Worm (Caenorhabditis elegans) whole organism, young adult: ENCODE data around the gene cutl-26.

ENCODE experiments used
- B0035.1 ChIP-seq: sonication (generic microtip); optimal IDR thresholded peaks from 2 replicates; lab custom pipeline; 2016; ENCODE audit warnings: missing genetic modification characterization, mild to moderate bottlenecking, missing compliant biosample characterization, missing genotype, missing genetic modification reagents
- B0336.3 ChIP-seq: fragments of 200-800 bp; sonication (Bioruptor generic); IDR thresholded peaks from 2 replicates; pipeline ENCODE4 v1.3.6; 2022; ENCODE audit warnings: missing genetic modification characterization, missing compliant biosample characterization
- F57A8.1 ChIP-seq: fragments of 200-800 bp; sonication (Bioruptor generic); optimal IDR thresholded peaks from 2 replicates; lab custom pipeline; 2018; ENCODE audit warnings: mild to moderate bottlenecking, missing genetic modification characterization, moderate library complexity, missing compliant biosample characterization
- K11D2.4 ChIP-seq: fragments of 200-800 bp; sonication (Bioruptor generic); IDR thresholded peaks from 2 replicates; pipeline ENCODE4 v1.3.6; 2022; ENCODE audit warnings: missing genetic modification reagents, missing genetic modification characterization, missing compliant biosample characterization
- K12H6.12 ChIP-seq: fragments of 200-800 bp; sonication (Bioruptor generic); optimal IDR thresholded peaks from 2 replicates; lab custom pipeline; 2018; ENCODE audit warnings: mild to moderate bottlenecking, missing genetic modification characterization, missing compliant biosample characterization
- Y53G8AR.9 ChIP-seq: fragments of 200-800 bp; sonication (Bioruptor generic); conservative IDR thresholded peaks from 2 replicates; pipeline ENCODE4 v1.3.6; 2022; ENCODE audit warnings: missing genetic modification reagents, missing genetic modification characterization, missing compliant biosample characterization
- Y67H2A.10 ChIP-seq: fragments of 200-800 bp; sonication (Bioruptor generic); conservative IDR thresholded peaks from 2 replicates; pipeline ENCODE4 v1.3.6; 2022; ENCODE audit warnings: missing genetic modification reagents, missing genetic modification characterization, missing compliant biosample characterization
- Y79H2A.3 ChIP-seq: fragments of 200-800 bp; sonication (Bioruptor generic); conservative IDR thresholded peaks from 2 replicates; pipeline ENCODE4 v1.3.6; 2022; ENCODE audit warnings: missing genetic modification reagents, missing genetic modification characterization, missing compliant biosample characterization
- ama-1 ChIP-seq, 3 experiments: fragments of 150-350 bp in 1 of 3; sonication (generic microtip) in 2 of 3; optimal IDR thresholded peaks; 2 replicates each; lab custom pipeline; 2014 to 2018; ENCODE audit warnings: missing biosample characterization in 2 of 3, missing genetic modification characterization in 2 of 3, missing genetic modification reagents in 2 of 3
- cebp-1 ChIP-seq, 2 experiments: fragments of 200-800 bp in 1 of 2; sonication (Bioruptor generic) in 1 of 2; sonication (generic microtip) in 1 of 2; IDR thresholded peaks in 1 of 2; optimal IDR thresholded peaks in 1 of 2; 2 replicates each; pipeline versions ENCODE4 v1.3.6 to Lab custom; 2017 to 2022; ENCODE audit warnings: missing compliant biosample characterization in 2 of 2, missing genetic modification characterization in 2 of 2, mild to moderate bottlenecking in 1 of 2, missing genetic modification reagents in 1 of 2, moderate library complexity in 1 of 2
- ceh-100 ChIP-seq: fragments of 200-800 bp; sonication (Bioruptor generic); IDR thresholded peaks from 2 replicates; pipeline ENCODE4 v1.3.6; 2022; ENCODE audit warnings: missing genetic modification reagents, missing genetic modification characterization, missing compliant biosample characterization
- chd-7 ChIP-seq: sonication (generic microtip); optimal IDR thresholded peaks from 2 replicates; lab custom pipeline; 2016; ENCODE audit warnings: mild to moderate bottlenecking, missing genetic modification characterization, moderate library complexity, missing compliant biosample characterization
- die-1 ChIP-seq: sonication (generic microtip); optimal IDR thresholded peaks from 2 replicates; lab custom pipeline; 2016; ENCODE audit warnings: missing genotype, mild to moderate bottlenecking, missing genetic modification characterization, missing compliant biosample characterization
- dox-1 ChIP-seq: fragments of 200-800 bp; sonication (Bioruptor generic); IDR thresholded peaks from 2 replicates; pipeline ENCODE4 v1.3.6; 2022; ENCODE audit warnings: missing genetic modification reagents, missing genetic modification characterization, missing compliant biosample characterization
- dpff-1 ChIP-seq: sonication (generic microtip); optimal IDR thresholded peaks from 2 replicates; lab custom pipeline; 2017; ENCODE audit warnings: mild to moderate bottlenecking, missing genetic modification characterization, missing compliant biosample characterization
- egl-44 ChIP-seq: fragments of 200-800 bp; sonication (Bioruptor generic); IDR thresholded peaks from 2 replicates; pipeline ENCODE4 v1.3.6; 2022; ENCODE audit warnings: missing genetic modification reagents, missing genetic modification characterization, missing compliant biosample characterization
- ets-4 ChIP-seq: fragments of 200-800 bp; sonication (Bioruptor generic); optimal IDR thresholded peaks from 2 replicates; lab custom pipeline; 2018; ENCODE audit warnings: mild to moderate bottlenecking, missing genetic modification characterization, missing compliant biosample characterization
- hlh-12 ChIP-seq: sonication (generic microtip); optimal IDR thresholded peaks from 2 replicates; lab custom pipeline; 2016; ENCODE audit warnings: missing genetic modification characterization, missing compliant biosample characterization
- hlh-26 ChIP-seq: fragments of 200-800 bp; sonication (Bioruptor generic); conservative IDR thresholded peaks from 2 replicates; pipeline ENCODE4 v1.3.6; 2022; ENCODE audit warnings: missing genetic modification reagents, missing genetic modification characterization, missing compliant biosample characterization
- hrde-1 ChIP-seq: sonication (generic microtip); optimal IDR thresholded peaks from 2 replicates; lab custom pipeline; 2016; ENCODE audit warnings: missing genetic modification characterization, mild to moderate bottlenecking, missing compliant biosample characterization, moderate library complexity, missing genotype, missing genetic modification reagents, borderline replicate concordance
- hsf-1 ChIP-seq: fragments of 200-800 bp; sonication (Bioruptor generic); IDR thresholded peaks from 2 replicates; pipeline ENCODE4 v1.3.6; 2022; ENCODE audit warnings: missing genetic modification reagents, missing genetic modification characterization, missing compliant biosample characterization
- let-526 ChIP-seq: fragments of 200-800 bp; sonication (Bioruptor generic); IDR thresholded peaks from 2 replicates; pipeline ENCODE4 v1.3.6; 2022; ENCODE audit warnings: missing genetic modification reagents, missing genetic modification characterization, missing compliant biosample characterization
- let-607 ChIP-seq, 2 experiments: fragments of 200-800 bp in 1 of 2; sonication (Bioruptor generic) in 1 of 2; sonication (generic microtip) in 1 of 2; optimal IDR thresholded peaks; 2 replicates each; lab custom pipeline; 2016 to 2018; ENCODE audit warnings: mild to moderate bottlenecking in 2 of 2, missing compliant biosample characterization in 2 of 2, missing genetic modification characterization in 2 of 2, moderate library complexity in 2 of 2, missing genotype in 1 of 2
- lin-35 ChIP-seq, 3 experiments: fragments of 150-350 bp in 2 of 3; sonication (generic microtip) in 1 of 3; optimal IDR thresholded peaks; 2 replicates each; lab custom pipeline; 2014 to 2018; ENCODE audit warnings: missing biosample characterization in 3 of 3, missing genetic modification characterization in 3 of 3, missing genetic modification reagents in 3 of 3
- mel-28 ChIP-seq: sonication (generic microtip); optimal IDR thresholded peaks from 2 replicates; lab custom pipeline; 2016; ENCODE audit warnings: borderline replicate concordance, mild to moderate bottlenecking, missing genetic modification characterization, missing compliant biosample characterization
- nfyb-1 ChIP-seq: fragments of 200-800 bp; sonication (Bioruptor generic); IDR thresholded peaks from 2 replicates; pipeline ENCODE4 v1.3.6; 2022; ENCODE audit warnings: missing genetic modification reagents, missing genetic modification characterization, missing compliant biosample characterization
- nhr-179 ChIP-seq: sonication (generic microtip); optimal IDR thresholded peaks from 2 replicates; lab custom pipeline; 2016; ENCODE audit warnings: mild to moderate bottlenecking, missing genetic modification characterization, missing compliant biosample characterization
- nhr-80 ChIP-seq: sonication (generic microtip); optimal IDR thresholded peaks from 2 replicates; lab custom pipeline; 2016; ENCODE audit warnings: missing genetic modification characterization, missing compliant biosample characterization
- pha-4 ChIP-seq: fragments of 150-350 bp; sonication (generic microtip); optimal IDR thresholded peaks from 2 replicates; lab custom pipeline; 2014; ENCODE audit warnings: missing biosample characterization, missing genetic modification reagents, missing genetic modification characterization
- rcor-1 ChIP-seq: fragments of 200-800 bp; sonication (Bioruptor generic); IDR thresholded peaks from 2 replicates; pipeline ENCODE4 v1.3.6; 2022; ENCODE audit warnings: missing genetic modification reagents, missing genetic modification characterization, missing compliant biosample characterization
- rec-8 ChIP-seq, 2 experiments: sonication (generic microtip); optimal IDR thresholded peaks; 2 replicates each; lab custom pipeline; 2016; ENCODE audit warnings: mild to moderate bottlenecking in 2 of 2, missing genetic modification characterization in 2 of 2, missing genetic modification reagents in 2 of 2, missing genotype in 2 of 2, missing biosample characterization in 1 of 2, missing compliant biosample characterization in 1 of 2, moderate library complexity in 1 of 2
- snpc-1.1 ChIP-seq: sonication (generic microtip); optimal IDR thresholded peaks from 2 replicates; lab custom pipeline; 2017; ENCODE audit warnings: missing genetic modification characterization, mild to moderate bottlenecking, missing compliant biosample characterization, antibody characterized with exemption, moderate library complexity, missing genotype, missing genetic modification reagents; ENCODE audit not compliant: insufficient read depth
- unc-62 ChIP-seq: fragments of 150-350 bp; optimal IDR thresholded peaks from 2 replicates; lab custom pipeline; 2014; ENCODE audit warnings: missing biosample characterization, missing genetic modification reagents, missing genetic modification characterization
- ztf-22 ChIP-seq: fragments of 200-800 bp; sonication (Bioruptor generic); optimal IDR thresholded peaks from 2 replicates; lab custom pipeline; 2018; ENCODE audit warnings: mild to moderate bottlenecking, missing genetic modification characterization, moderate library complexity, missing compliant biosample characterization
- ztf-28 ChIP-seq: fragments of 200-800 bp; sonication (Bioruptor generic); IDR thresholded peaks from 2 replicates; pipeline ENCODE4 v1.3.6; 2022; ENCODE audit warnings: missing genetic modification reagents, missing genetic modification characterization, missing compliant biosample characterization

The cutl-26 gene

ce11 chrIV:682726-683340 is 24.7 kb downstream of the cutl-26 start (continued):
- TF ChIP-seq ceh-100 (GFP tag; lab: Robert Waterston, UW) (peak; percentile 61), chd-7 (tag; lab: Kevin White, UChicago) (peak; percentile 68), nhr-179 (tag; lab: Kevin White, UChicago) (peak; percentile 56), let-607 (tag; optimal IDR thresholded peaks at IDR 0.05; lab: Kevin White, UChicago) (peak in 1 of 2 experiments; percentile 5), B0336.3 (GFP tag; lab: Robert Waterston, UW) (peak; percentile 69), hlh-12 (tag; lab: Kevin White, UChicago) (peak; percentile 26), mel-28 (tag; lab: Kevin White, UChicago) (no peak), rec-8 (tag; optimal IDR thresholded peaks at IDR 0.05; lab: Kevin White, UChicago) (peak; percentile 71 to 73), Y53G8AR.9 (GFP tag; lab: Robert Waterston, UW) (no peak), rcor-1 (peak; percentile 73; the same call in 1 of the 2 replicates), dpff-1 (no peak), let-526 (GFP tag; lab: Robert Waterston, UW) (no peak), B0035.1 (tag; lab: Kevin White, UChicago) (peak; percentile 6)

- no peak for TF ChIP-seq K11D2.4 (GFP tag; lab: Robert Waterston, UW)
- TF ChIP-seq ztf-22 (GFP tag; lab: Kevin White, UChicago) = no peak
- TF ChIP-seq unc-62 (GFP tag; lab: Kevin White, UChicago) = no peak
- TF ChIP-seq lin-35 (GFP tag; optimal IDR thresholded peaks at IDR 0.05; lab: Kevin White, UChicago) = no peak
- no peak for TF ChIP-seq ama-1 (optimal IDR thresholded peaks at IDR 0.05; lab: Kevin White, UChicago)
- TF ChIP-seq ama-1 (GFP tag; optimal IDR thresholded peaks at IDR 0.05; lab: Kevin White, UChicago) = no peak
- no peak for TF ChIP-seq K12H6.12
- no peak for TF ChIP-seq ztf-28 (GFP tag; lab: Robert Waterston, UW)
- no peak for TF ChIP-seq hsf-1 (GFP tag; lab: Robert Waterston, UW)
- TF ChIP-seq mel-28 (tag; lab: Kevin White, UChicago) = no peak
- TF ChIP-seq nfyb-1 = no peak
- TF ChIP-seq cebp-1 (GFP tag; IDR thresholded peaks at IDR 0.05; lab: Robert Waterston, UW) = no peak
- TF ChIP-seq cebp-1 (tag; optimal IDR thresholded peaks at IDR 0.05; lab: Kevin White, UChicago) = no peak
- TF ChIP-seq pha-4 = no peak
- no peak for TF ChIP-seq hlh-26
- TF ChIP-seq die-1 (tag; lab: Kevin White, UChicago) = no peak
- no peak for TF ChIP-seq hrde-1 (tag; lab: Kevin White, UChicago)
- TF ChIP-seq ets-4 = no peak
Measured at ce11 chrIV:676280-676679, 31.3 kb downstream of the cutl-26 start, which contains the start of gene K11H12.5. Gene K11H12.5 (plus strand): TSS chrIV:676580.

- TF ChIP-seq Y67H2A.10 (GFP tag; lab: Robert Waterston, UW) (no peak), egl-44 (no peak), F57A8.1 (GFP tag; lab: Kevin White, UChicago) (no peak), nhr-80 (peak; percentile 57), K11D2.4 (GFP tag; lab: Robert Waterston, UW) (no peak), dox-1 (0 out of 2 replicates have a peak, but pooled peaks have one; percentile 16), Y79H2A.3 (GFP tag; lab: Robert Waterston, UW) (no peak), snpc-1.1 (no peak)
- TF ChIP-seq, all 124 proteins: peak for 2
Measured at ce11 chrIV:675471-676159, 31.9 kb downstream of the cutl-26 start, which contains the start of the genes K11H12.4 and K11H12.10. Gene K11H12.4 (minus strand): TSS chrIV:675883. Gene K11H12.10 (plus strand): TSS chrIV:676075.
